Fruit fly (Drosophila melanogaster) whole organism, pupa: ENCODE measurements around the gene CG13599.

Source experiments
- CG10348 ChIP-seq: fragments of 200-800 bp; sonication (Bioruptor generic); IDR thresholded peaks from 2 replicates; pipeline ENCODE4 v1.3.6; 2022; ENCODE audit warnings: missing biosample characterization, missing genetic modification characterization
- CG13204 ChIP-seq: fragments of 200-800 bp; sonication (Bioruptor generic); optimal IDR thresholded peaks from 2 replicates; lab custom pipeline; 2018; ENCODE audit warnings: missing biosample characterization, mild to moderate bottlenecking, missing genetic modification characterization, moderate library complexity
- CG14655 ChIP-seq: fragments of 200-800 bp; sonication (Bioruptor generic); optimal IDR thresholded peaks from 3 replicates; lab custom pipeline; 2017; ENCODE audit warnings: mild to moderate bottlenecking, missing biosample characterization, missing genetic modification reagents, missing genetic modification characterization
- CG17806 ChIP-seq: fragments of 200-800 bp; sonication (Bioruptor generic); optimal IDR thresholded peaks from 2 replicates; lab custom pipeline; 2018; ENCODE audit warnings: missing biosample characterization, mild to moderate bottlenecking, missing genetic modification characterization, moderate library complexity
- CG4496 ChIP-seq: fragments of 200-800 bp; sonication (Bioruptor generic); IDR thresholded peaks from 3 replicates; pipeline ENCODE4 v1.3.6; 2022; ENCODE audit warnings: missing biosample characterization, missing genetic modification characterization
- CG8159 ChIP-seq: fragments of 200-800 bp; sonication (Bioruptor generic); optimal IDR thresholded peaks from 3 replicates; lab custom pipeline; 2018; ENCODE audit warnings: missing biosample characterization, mild to moderate bottlenecking, missing genetic modification characterization, moderate library complexity
- CG9948 ChIP-seq: fragments of 200-800 bp; sonication (Bioruptor generic); optimal IDR thresholded peaks from 2 replicates; lab custom pipeline; 2018; ENCODE audit warnings: missing biosample characterization, mild to moderate bottlenecking, missing genetic modification characterization, moderate library complexity
- D1 ChIP-seq: fragments of 200-800 bp; sonication (Bioruptor generic); optimal IDR thresholded peaks from 2 replicates; lab custom pipeline; 2018; ENCODE audit warnings: missing biosample characterization, mild to moderate bottlenecking, missing genetic modification characterization, moderate library complexity
- EcR ChIP-seq: fragments of 200-800 bp; sonication (Bioruptor generic); optimal IDR thresholded peaks from 3 replicates; lab custom pipeline; 2019; ENCODE audit warnings: missing biosample characterization, missing genetic modification characterization, mild to moderate bottlenecking, moderate library complexity, missing genetic modification reagents
- Ets98B ChIP-seq: fragments of 200-800 bp; sonication (Bioruptor generic); IDR thresholded peaks from 2 replicates; pipeline ENCODE4 v1.3.6; 2022; ENCODE audit warnings: missing biosample characterization, missing genetic modification characterization
- Pif1A ChIP-seq: fragments of 200-800 bp; sonication (Bioruptor generic); optimal IDR thresholded peaks from 3 replicates; lab custom pipeline; 2016; ENCODE audit warnings: missing biosample characterization, missing genetic modification characterization
- Pif1B ChIP-seq: fragments of 200-800 bp; sonication (Bioruptor generic); optimal IDR thresholded peaks from 3 replicates; lab custom pipeline; 2016; ENCODE audit warnings: missing biosample characterization, missing genetic modification characterization
- fd96Ca ChIP-seq: fragments of 200-800 bp; sonication (Bioruptor generic); IDR thresholded peaks from 3 replicates; pipeline ENCODE4 v1.3.6; 2022; ENCODE audit warnings: missing biosample characterization, missing genetic modification characterization
- rn ChIP-seq: fragments of 200-800 bp; sonication (Bioruptor generic); IDR thresholded peaks from 2 replicates; pipeline ENCODE4 v1.3.6; 2022; ENCODE audit warnings: missing biosample characterization, missing genetic modification characterization

DNA sequence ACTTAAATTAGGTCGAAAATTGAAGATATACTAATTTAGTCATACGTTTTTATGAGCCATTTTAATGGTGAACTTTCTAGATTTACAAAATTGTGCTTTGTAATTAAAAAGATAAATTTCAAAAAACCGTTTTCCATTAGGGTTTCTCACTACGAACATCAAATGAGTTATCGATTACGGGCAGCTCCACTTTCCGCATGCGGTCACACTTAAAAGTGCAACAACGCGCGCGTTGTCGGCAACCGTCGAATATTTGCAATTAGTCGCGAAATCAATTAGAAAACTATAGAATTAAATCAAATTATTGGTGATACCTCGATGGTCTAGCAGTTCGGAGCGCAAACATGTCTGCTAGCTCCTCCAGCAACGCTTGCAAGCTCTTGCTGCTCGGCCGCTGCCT lies 7.2 kb upstream of the CG13599 start, which contains the start of gene Ndc1:
- no peak for TF ChIP-seq EcR
- no peak for TF ChIP-seq CG10348
- TF ChIP-seq CG8159 (tag; lab: Kevin White, UChicago): no peak
- TF ChIP-seq fd96Ca (GFP tag; lab: Robert Waterston, UW): no peak
- no peak for TF ChIP-seq CG4496 (GFP tag; lab: Robert Waterston, UW)
- TF ChIP-seq D1 (tag; lab: Kevin White, UChicago): no peak
- TF ChIP-seq CG13204: no peak
- no peak for TF ChIP-seq CG9948 (tag; lab: Kevin White, UChicago)
- no peak for TF ChIP-seq CG14655 (GFP tag; lab: Kevin White, UChicago)
- no peak for TF ChIP-seq rn (GFP tag; lab: Robert Waterston, UW)
- no peak for TF ChIP-seq Pif1B (GFP tag; lab: Kevin White, UChicago)
- no peak for TF ChIP-seq Ets98B (GFP tag; lab: Robert Waterston, UW)
- TF ChIP-seq CG17806 (tag; lab: Kevin White, UChicago): no peak
- no peak for TF ChIP-seq Pif1A (GFP tag; lab: Kevin White, UChicago)
